Worm (Caenorhabditis elegans) whole organism, midembryonic: ENCODE measurements around the gene grl-13.

Experiments used
- T22C8.4 ChIP-seq: fragments of 200-800 bp; sonication (Bioruptor generic); IDR thresholded peaks from 2 replicates; pipeline ENCODE4 v1.3.6; 2022; ENCODE audit warnings: missing genetic modification characterization, missing compliant biosample characterization
- cog-1 ChIP-seq: sonication (generic microtip); optimal IDR thresholded peaks from 2 replicates; lab custom pipeline; 2016; ENCODE audit warnings: missing genetic modification characterization, missing compliant biosample characterization
- flt-1 ChIP-seq: fragments of 200-800 bp; sonication (Bioruptor generic); IDR thresholded peaks from 2 replicates; pipeline ENCODE4 v1.3.6; 2022; ENCODE audit warnings: missing genetic modification characterization, missing compliant biosample characterization
- klf-2 ChIP-seq: fragments of 200-800 bp; sonication (Bioruptor generic); conservative IDR thresholded peaks from 2 replicates; pipeline ENCODE4 v1.3.6; 2022; ENCODE audit warnings: missing genetic modification reagents, missing genetic modification characterization, missing compliant biosample characterization
- med-1 ChIP-seq: sonication (generic microtip); optimal IDR thresholded peaks from 2 replicates; lab custom pipeline; 2017; ENCODE audit warnings: missing genetic modification characterization, mild to moderate bottlenecking, missing compliant biosample characterization, antibody characterized with exemption, missing genetic modification reagents; ENCODE audit not compliant: insufficient read depth
- ref-1 ChIP-seq: fragments of 200-800 bp; sonication (Bioruptor generic); conservative IDR thresholded peaks from 2 replicates; pipeline ENCODE4 v1.3.6; 2022; ENCODE audit warnings: missing genetic modification reagents, missing genetic modification characterization, missing compliant biosample characterization
- tab-1 ChIP-seq: fragments of 200-800 bp; sonication (Bioruptor generic); IDR thresholded peaks from 2 replicates; pipeline ENCODE4 v1.3.6; 2022; ENCODE audit warnings: missing genetic modification characterization, missing compliant biosample characterization
- ztf-23 ChIP-seq: fragments of 200-800 bp; sonication (Bioruptor generic); IDR thresholded peaks from 2 replicates; pipeline ENCODE4 v1.3.6; 2022; ENCODE audit warnings: missing genetic modification reagents, missing genetic modification characterization, missing compliant biosample characterization
- ztf-29 ChIP-seq: fragments of 200-800 bp; sonication (Bioruptor generic); IDR thresholded peaks from 2 replicates; pipeline ENCODE4 v1.3.6; 2022; ENCODE audit warnings: missing genetic modification reagents, missing genetic modification characterization, missing compliant biosample characterization

The grl-13 gene

ce11 chrV:4387402-4387801 lies 23.0 kb upstream of the grl-13 start, which contains the start of gene F13A2.9:
Gene F13A2.9, minus strand, starts transcription at chrV:4387502.
- TF ChIP-seq tab-1 (GFP tag; lab: Robert Waterston, UW) (no peak), ztf-23 (GFP tag; lab: Robert Waterston, UW) (no peak), flt-1 (GFP tag; lab: Robert Waterston, UW) (no peak), ztf-29 (GFP tag; lab: Robert Waterston, UW) (no peak), cog-1 (tag; lab: Kevin White, UChicago) (no peak), ref-1 (GFP tag; lab: Robert Waterston, UW) (no peak), klf-2 (GFP tag; lab: Robert Waterston, UW) (no peak), T22C8.4 (GFP tag; lab: Robert Waterston, UW) (no peak), med-1 (no peak)

- TF ChIP-seq ztf-29 (GFP tag; lab: Robert Waterston, UW): no peak
- no peak for TF ChIP-seq klf-2 (GFP tag; lab: Robert Waterston, UW)
- TF ChIP-seq med-1: no peak
Observed at ce11 chrV:4386173-4386572, 21.8 kb upstream of the grl-13 start, which contains the start of gene F13A2.10. Gene F13A2.10, minus strand, starts transcription at chrV:4386273.

ce11 chrV:4384482-4384881 lies 20.1 kb upstream of the grl-13 start, which contains the start of gene F13A2.2:
Gene F13A2.2, minus strand, starts transcription at chrV:4384582.
- no peak for TF ChIP-seq med-1
- TF ChIP-seq ztf-29 (GFP tag; lab: Robert Waterston, UW): no peak
- TF ChIP-seq klf-2 (GFP tag; lab: Robert Waterston, UW): no peak
- TF ChIP-seq ref-1 (GFP tag; lab: Robert Waterston, UW): no peak
- no peak for TF ChIP-seq cog-1 (tag; lab: Kevin White, UChicago)
- no peak for TF ChIP-seq ztf-23 (GFP tag; lab: Robert Waterston, UW)
- TF ChIP-seq flt-1 (GFP tag; lab: Robert Waterston, UW): no peak
- TF ChIP-seq tab-1 (GFP tag; lab: Robert Waterston, UW): no peak
- no peak for TF ChIP-seq T22C8.4 (GFP tag; lab: Robert Waterston, UW)

DNA sequence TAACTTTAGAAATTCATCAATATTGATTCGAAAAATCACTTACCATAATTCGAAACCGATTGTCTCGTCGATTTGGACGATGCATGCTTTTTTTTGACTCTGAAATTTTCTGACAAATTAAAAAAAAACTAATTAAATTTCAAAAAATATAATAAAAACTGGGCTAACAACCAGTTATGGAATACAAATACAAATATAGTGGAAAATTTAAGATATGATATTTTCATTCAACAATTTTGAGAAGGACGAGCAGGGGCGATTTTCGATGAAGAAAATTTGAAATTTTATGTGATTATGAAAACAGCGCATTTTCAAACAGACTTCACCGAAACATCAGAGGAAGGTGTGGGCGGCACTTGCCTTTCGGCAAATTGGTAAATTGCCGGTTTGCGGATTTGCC lies 17.9 kb upstream of the grl-13 start, which contains the start of gene F13A2.1:
F13A2.1 (minus strand) TSS at position 101 of the 400 bp plus-strand sequence.
- TF ChIP-seq T22C8.4 (GFP tag; lab: Robert Waterston, UW) (no peak), klf-2 (GFP tag; lab: Robert Waterston, UW) (no peak), ref-1 (GFP tag; lab: Robert Waterston, UW) (no peak), med-1 (no peak), ztf-29 (GFP tag; lab: Robert Waterston, UW) (no peak), flt-1 (GFP tag; lab: Robert Waterston, UW) (no peak), cog-1 (tag; lab: Kevin White, UChicago) (no peak), ztf-23 (GFP tag; lab: Robert Waterston, UW) (no peak), tab-1 (GFP tag; lab: Robert Waterston, UW) (no peak)

ce11 chrV:4377622-4378021 lies 13.2 kb upstream of the grl-13 start, which contains the start of gene F32D1.8:
Gene F32D1.8, minus strand, starts transcription at chrV:4377722.
- TF ChIP-seq ztf-23 (GFP tag; lab: Robert Waterston, UW): 0 out of 2 replicates have a peak, but pooled peaks have one; percentile 17
- no peak for TF ChIP-seq klf-2 (GFP tag; lab: Robert Waterston, UW)

- no peak for TF ChIP-seq ztf-23 (GFP tag; lab: Robert Waterston, UW)
- TF ChIP-seq cog-1 (tag; lab: Kevin White, UChicago): no peak
- TF ChIP-seq ztf-29 (GFP tag; lab: Robert Waterston, UW): no peak
Observed at ce11 chrV:4375807-4376564, 11.6 kb upstream of the grl-13 start, which contains the start of gene F32D1.7. Gene F32D1.7, minus strand, starts transcription at chrV:4376173.

DNA sequence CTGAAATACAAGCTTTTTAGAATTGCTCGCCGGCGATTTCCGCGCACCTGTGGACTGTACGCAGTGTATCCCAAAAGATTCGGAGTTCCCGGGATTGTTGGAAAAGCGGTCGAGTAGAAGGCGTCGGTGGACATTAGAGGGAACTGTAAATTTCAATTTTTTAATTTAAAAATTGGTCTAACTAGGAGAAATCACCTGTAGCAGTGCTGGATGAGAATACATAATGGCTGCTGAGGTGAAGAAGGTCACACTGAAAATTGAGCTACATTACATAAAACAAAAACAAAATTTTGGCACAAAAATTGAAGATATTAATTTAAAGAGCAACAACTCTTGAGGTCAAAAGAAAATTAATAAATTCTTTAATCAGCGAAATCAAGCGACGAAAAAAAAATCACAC lies 10.2 kb upstream of the grl-13 start, which contains the start of gene neg-1:
neg-1 (minus strand) TSS at position 250 of the 400 bp plus-strand sequence.
- no peak for TF ChIP-seq ztf-29 (GFP tag; lab: Robert Waterston, UW)

- no peak for TF ChIP-seq klf-2 (GFP tag; lab: Robert Waterston, UW)
- TF ChIP-seq med-1: no peak
- no peak for TF ChIP-seq ztf-23 (GFP tag; lab: Robert Waterston, UW)
- no peak for TF ChIP-seq T22C8.4 (GFP tag; lab: Robert Waterston, UW)
- TF ChIP-seq flt-1 (GFP tag; lab: Robert Waterston, UW): no peak
- TF ChIP-seq tab-1 (GFP tag; lab: Robert Waterston, UW): no peak
- no peak for TF ChIP-seq ztf-29 (GFP tag; lab: Robert Waterston, UW)
- no peak for TF ChIP-seq cog-1 (tag; lab: Kevin White, UChicago)
- no peak for TF ChIP-seq ref-1 (GFP tag; lab: Robert Waterston, UW)
Observed at ce11 chrV:4373656-4374055, 9.2 kb upstream of the grl-13 start.

- no peak for TF ChIP-seq klf-2 (GFP tag; lab: Robert Waterston, UW)
Observed at ce11 chrV:4372986-4373385, 8.6 kb upstream of the grl-13 start.

- no peak for TF ChIP-seq flt-1 (GFP tag; lab: Robert Waterston, UW)
- TF ChIP-seq ztf-23 (GFP tag; lab: Robert Waterston, UW): no peak
- TF ChIP-seq T22C8.4 (GFP tag; lab: Robert Waterston, UW): no peak
- TF ChIP-seq med-1: no peak
- TF ChIP-seq ztf-29 (GFP tag; lab: Robert Waterston, UW): no peak
- TF ChIP-seq ref-1 (GFP tag; lab: Robert Waterston, UW): no peak
- no peak for TF ChIP-seq klf-2 (GFP tag; lab: Robert Waterston, UW)
- no peak for TF ChIP-seq cog-1 (tag; lab: Kevin White, UChicago)
- TF ChIP-seq tab-1 (GFP tag; lab: Robert Waterston, UW): no peak
Observed at ce11 chrV:4371309-4371933, 7.0 kb upstream of the grl-13 start, which contains the start of the genes gmpr-1 and fipp-1. Gene gmpr-1, minus strand, starts transcription at chrV:4371383. Gene fipp-1, plus strand, starts transcription at chrV:4371807.
